Fruit fly (Drosophila melanogaster) S2 (cell line): ENCODE data around the gene CG6013.
A peak's percentile ranks its signal among the peaks of the same experiment; 100 is the strongest.

Source experiments
- CG8478 ChIP-seq: fragments of >200 bp; optimal IDR thresholded peaks from 2 replicates; lab custom pipeline; 2018
- CTCF ChIP-seq, 2 experiments: fragments of >200 bp; optimal IDR thresholded peaks; 2 replicates each; lab custom pipeline; 2018

CG6013 gene

dm6 chr3R:19031210-19031609, at the start of gene CG6013, which contains the start of gene Prp18:
Gene CG6013 (plus strand): TSS chr3R:19031503.
Gene Prp18 (minus strand): TSS chr3R:19031271.
- no peak for TF ChIP-seq CTCF (optimal IDR thresholded peaks at IDR 0.05; lab: Kevin White, UChicago)
- TF ChIP-seq CG8478 (lab: Kevin White, UChicago): no peak

- no peak for TF ChIP-seq CG8478 (lab: Kevin White, UChicago)
- TF ChIP-seq CTCF (optimal IDR thresholded peaks at IDR 0.05; lab: Kevin White, UChicago): peak; percentile 74 to 79
Observed at dm6 chr3R:18983614-18984185, 47.6 kb upstream of the CG6013 start, which contains the start of the genes snRNP-U1-C and gukh. Gene snRNP-U1-C (minus strand): TSS chr3R:18983650. Gene gukh (plus strand): TSS chr3R:18984025.

dm6 chr3R:18985114-18985785, 46.1 kb upstream of the CG6013 start:
- TF ChIP-seq CG8478 (lab: Kevin White, UChicago) (no peak), CTCF (optimal IDR thresholded peaks at IDR 0.05; lab: Kevin White, UChicago) (no peak)

dm6 chr3R:18986089-18986887, 45.0 kb upstream of the CG6013 start:
- no peak for TF ChIP-seq CG8478 (lab: Kevin White, UChicago)
- no peak for TF ChIP-seq CTCF (optimal IDR thresholded peaks at IDR 0.05; lab: Kevin White, UChicago)

DNA sequence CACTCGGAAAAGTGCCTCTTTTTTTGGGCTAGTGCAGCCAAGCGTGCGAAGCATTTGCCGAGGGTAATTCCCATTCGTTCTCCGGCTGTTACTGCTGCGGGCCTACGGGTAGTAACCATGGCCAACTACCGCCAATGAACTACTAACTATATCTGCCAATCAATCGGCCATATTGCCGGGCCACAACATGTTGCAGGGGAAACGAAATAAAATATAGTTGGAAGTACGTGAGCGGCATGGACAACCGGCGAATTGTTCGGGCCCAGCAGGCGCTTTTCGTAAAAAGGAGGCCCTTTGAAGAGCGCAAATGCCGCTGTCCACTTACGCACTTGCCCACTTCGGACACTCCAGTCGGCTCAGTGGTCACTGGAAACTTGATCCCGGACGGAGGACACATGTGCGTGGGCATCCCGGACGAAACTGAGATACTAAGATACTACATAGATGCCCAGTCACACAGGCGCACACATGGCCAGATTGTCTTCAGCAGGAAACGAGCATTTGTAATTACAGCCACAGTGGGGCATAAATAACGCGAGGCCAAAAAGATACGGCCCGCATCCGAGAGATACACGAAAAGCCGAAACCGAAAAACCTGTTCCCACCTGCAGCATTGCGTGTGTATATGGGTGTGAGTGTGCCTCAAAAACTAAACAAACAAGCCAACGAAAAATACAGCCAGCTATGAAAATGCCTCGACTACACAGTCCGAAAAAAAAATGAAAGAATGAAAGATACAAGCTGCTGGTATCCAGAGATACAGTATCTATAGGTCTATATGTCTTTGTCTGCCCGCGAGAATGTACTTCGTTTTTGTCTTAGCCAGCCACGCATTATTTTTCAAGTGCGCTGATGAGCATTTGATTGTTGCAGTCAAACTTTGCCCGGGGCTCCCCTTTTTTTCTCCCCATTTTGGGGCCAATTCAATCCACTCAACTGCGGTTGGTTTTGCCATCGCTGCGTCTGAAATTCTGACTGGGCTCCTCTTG, 43.6 kb upstream of the CG6013 start:
- TF ChIP-seq CG8478 (lab: Kevin White, UChicago): no peak
- no peak for TF ChIP-seq CTCF (optimal IDR thresholded peaks at IDR 0.05; lab: Kevin White, UChicago)

DNA sequence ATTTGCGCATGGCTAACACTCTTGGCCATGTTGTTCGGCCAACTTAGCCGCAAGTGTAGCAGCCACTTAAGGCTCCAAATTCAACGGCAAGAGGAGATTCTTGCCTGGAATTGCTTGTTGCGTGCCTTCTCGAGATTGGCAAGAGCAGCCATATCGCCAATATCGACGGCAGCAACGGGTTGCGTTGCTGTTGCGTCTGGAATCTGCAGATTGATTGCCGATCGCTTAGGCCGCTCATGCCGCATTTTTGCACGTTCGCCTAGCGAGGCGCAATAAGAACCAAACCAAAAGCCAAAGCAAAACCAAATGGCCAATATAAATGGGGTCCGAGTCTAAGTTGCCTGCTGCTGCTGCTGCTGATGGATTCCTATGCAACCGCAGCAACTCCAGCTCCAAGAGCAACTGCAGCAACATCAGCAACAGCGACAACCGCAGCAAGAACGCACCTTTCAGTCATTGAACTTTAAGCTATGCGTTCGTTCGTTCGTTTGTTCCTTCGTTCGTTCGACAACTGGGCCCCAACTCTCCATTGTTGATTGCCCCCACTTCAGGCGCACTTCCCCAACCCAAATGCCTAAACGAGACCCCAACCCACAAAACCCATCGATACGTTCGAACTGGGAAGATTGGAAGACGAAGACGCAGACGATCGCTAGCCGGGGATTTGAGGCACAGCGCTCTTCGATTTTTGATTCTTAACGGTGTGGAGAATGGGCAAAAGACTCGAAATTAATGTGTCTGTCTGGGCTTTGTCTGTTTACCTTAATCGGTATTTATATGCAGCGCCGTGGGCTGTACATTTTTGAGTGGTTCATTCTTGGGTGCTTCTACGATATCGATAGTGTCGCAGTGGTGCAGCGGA, 42.1 kb upstream of the CG6013 start:
- TF ChIP-seq CG8478 (lab: Kevin White, UChicago) (no peak), CTCF (optimal IDR thresholded peaks at IDR 0.05; lab: Kevin White, UChicago) (no peak)

dm6 chr3R:18989819-18990137, 41.5 kb upstream of the CG6013 start:
- TF ChIP-seq CTCF (optimal IDR thresholded peaks at IDR 0.05; lab: Kevin White, UChicago) (no peak), CG8478 (lab: Kevin White, UChicago) (no peak)

DNA sequence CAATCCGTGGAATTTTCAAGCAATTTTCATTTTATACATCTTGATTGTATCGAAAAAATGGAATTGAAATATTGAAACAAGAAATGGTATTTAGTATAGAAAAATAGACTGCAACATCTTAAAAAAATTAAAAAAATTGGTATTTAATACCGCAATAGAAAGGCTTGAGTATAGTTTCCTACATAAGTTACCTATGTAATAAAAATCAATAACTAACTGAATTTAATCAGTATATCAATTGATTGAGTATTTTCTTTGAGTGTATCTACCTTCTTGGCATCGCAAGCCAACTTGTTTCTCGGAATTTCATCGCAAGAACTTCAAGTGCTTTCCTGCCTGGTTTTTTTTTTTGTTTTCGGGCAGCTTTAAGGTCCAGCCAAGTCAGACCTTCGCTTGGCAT, 40.8 kb upstream of the CG6013 start:
- TF ChIP-seq CTCF (optimal IDR thresholded peaks at IDR 0.05; lab: Kevin White, UChicago): no peak
- TF ChIP-seq CG8478 (lab: Kevin White, UChicago): no peak

- TF ChIP-seq CG8478 (lab: Kevin White, UChicago) (no peak), CTCF (optimal IDR thresholded peaks at IDR 0.05; lab: Kevin White, UChicago) (no peak)
Observed at dm6 chr3R:18991721-18992120, 39.6 kb upstream of the CG6013 start.

DNA sequence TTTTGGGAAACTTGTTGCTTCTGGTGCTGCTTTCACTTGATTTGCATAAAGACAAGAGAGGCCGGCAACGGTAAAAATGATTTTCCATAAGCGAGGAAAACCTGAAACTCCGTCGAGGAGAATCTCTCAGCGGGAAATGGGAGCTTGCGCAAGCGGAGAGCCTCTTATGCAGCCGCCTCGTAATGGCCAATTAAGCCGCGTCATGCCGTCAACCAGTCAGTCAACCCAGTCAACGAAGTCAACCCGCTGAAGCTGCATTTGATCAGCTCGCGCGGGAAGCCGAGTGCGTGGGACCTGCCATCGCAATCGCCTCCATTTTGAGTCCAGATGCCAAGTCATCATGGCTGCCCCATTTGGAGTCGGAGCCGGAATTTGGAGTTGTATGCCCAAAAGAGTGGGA, 38.1 kb upstream of the CG6013 start:
- no peak for TF ChIP-seq CTCF (optimal IDR thresholded peaks at IDR 0.05; lab: Kevin White, UChicago)
- no peak for TF ChIP-seq CG8478 (lab: Kevin White, UChicago)

DNA sequence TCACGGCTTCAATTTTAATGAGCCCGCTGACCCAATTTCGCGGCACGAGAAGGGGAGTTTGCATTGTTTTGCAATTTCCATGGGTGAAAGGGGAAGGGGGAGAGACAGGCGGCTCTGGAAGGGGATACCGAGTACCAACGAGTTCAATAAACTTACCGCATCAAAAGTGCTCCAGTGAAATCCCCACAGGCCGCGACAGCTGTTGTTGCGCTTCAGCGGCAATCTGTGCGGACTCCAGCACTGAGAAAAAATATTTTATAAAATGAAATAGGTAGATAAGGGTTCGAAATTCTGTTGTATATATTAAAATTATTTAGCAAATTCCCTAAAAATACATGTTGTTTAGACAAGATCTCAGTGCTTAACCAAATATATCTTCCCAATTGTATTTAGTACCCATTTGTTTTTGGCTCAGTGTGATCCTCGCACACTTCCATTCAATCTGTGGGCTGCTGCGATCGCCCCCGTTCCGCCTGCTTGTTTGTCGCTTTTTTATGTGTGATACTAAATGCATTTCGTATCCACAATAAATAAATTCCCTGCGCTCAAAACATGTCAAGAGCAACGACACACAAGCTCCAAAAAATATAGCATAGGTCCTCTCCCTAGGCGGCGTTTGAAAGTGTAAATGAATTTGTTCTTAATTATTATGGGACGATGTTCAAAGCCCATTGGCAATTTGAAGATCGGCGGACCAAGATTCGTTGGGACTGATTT, 35.6 kb upstream of the CG6013 start:
- TF ChIP-seq CTCF (optimal IDR thresholded peaks at IDR 0.05; lab: Kevin White, UChicago) (no peak), CG8478 (lab: Kevin White, UChicago) (no peak)

- TF ChIP-seq CG8478 (lab: Kevin White, UChicago): no peak
- TF ChIP-seq CTCF (optimal IDR thresholded peaks at IDR 0.05; lab: Kevin White, UChicago): no peak
Observed at dm6 chr3R:18997388-18998287, 33.7 kb upstream of the CG6013 start.
